Worm (Caenorhabditis elegans): ENCODE results near the gene K08D9.9.

DNA sequence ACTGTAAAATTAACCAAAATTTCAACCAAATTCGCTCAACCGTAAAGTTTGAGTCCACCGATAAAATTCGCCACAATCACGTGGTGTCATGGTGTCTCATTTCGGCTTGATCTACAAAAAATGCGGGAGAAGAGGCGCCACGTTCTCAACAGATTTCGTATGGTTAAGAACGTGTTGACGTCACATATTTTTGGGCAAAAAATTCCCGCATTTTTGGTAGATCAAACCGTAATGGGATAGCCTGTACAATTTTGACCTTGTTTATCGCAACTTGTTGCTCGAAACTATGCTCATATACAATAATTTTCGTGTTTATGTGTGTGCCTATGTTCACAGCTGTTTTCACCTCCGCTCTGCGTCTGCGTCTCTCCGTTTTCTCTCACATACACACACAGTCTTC, 27.6 kb downstream of the K08D9.9 start:
- no peak for TF ChIP-seq nhr-6 (tag; optimal IDR thresholded peaks at IDR 0.05)
- no peak for TF ChIP-seq R02D3.7 (tag; optimal IDR thresholded peaks at IDR 0.05)
- TF ChIP-seq T26A8.4 (GFP tag; IDR thresholded peaks at IDR 0.05), result no peak
- no peak for TF ChIP-seq F49E8.2 (tag; optimal IDR thresholded peaks at IDR 0.05; ENCODE audit: borderline replicate concordance)
- TF ChIP-seq nhr-10 (tag; optimal IDR thresholded peaks at IDR 0.05), result no peak
- TF ChIP-seq ceh-28 (tag; optimal IDR thresholded peaks at IDR 0.05), result no peak
- TF ChIP-seq lin-39 (tag; optimal IDR thresholded peaks at IDR 0.05), result no peak
- TF ChIP-seq gei-8 (GFP tag; optimal IDR thresholded peaks at IDR 0.05), result no peak
- TF ChIP-seq aly-2 (tag; optimal IDR thresholded peaks at IDR 0.05), result no peak
- TF ChIP-seq aha-1 (tag), result no peak
- no peak for TF ChIP-seq spr-3 (GFP tag; optimal IDR thresholded peaks at IDR 0.05)
- no peak for TF ChIP-seq mxl-2 (GFP tag; conservative IDR thresholded peaks at IDR 0.05)
- no peak for TF ChIP-seq ceh-32 (tag; optimal IDR thresholded peaks at IDR 0.05; ENCODE audit: poor library complexity)
- TF ChIP-seq fos-1 (tag; optimal IDR thresholded peaks at IDR 0.05), result no peak
